Fruit fly (Drosophila melanogaster) whole organism, embryonic: Measurements from ENCODE around the gene CG14995.
A peak's percentile ranks its signal among the peaks of the same experiment; 100 is the strongest.

ENCODE experiments used
- CG1024 ChIP-seq: fragments of 200-800 bp; sonication (Bioruptor generic); IDR thresholded peaks from 2 replicates; pipeline ENCODE4 v1.3.6; 2022; ENCODE audit warnings: missing biosample characterization, missing genetic modification characterization
- CG10462 ChIP-seq: fragments of 200-800 bp; sonication (Bioruptor generic); optimal IDR thresholded peaks from 2 replicates; lab custom pipeline; 2016; ENCODE audit warnings: missing biosample characterization, missing genetic modification characterization
- CG11560 ChIP-seq: fragments of 200-800 bp; sonication (Bioruptor generic); IDR thresholded peaks from 3 replicates; pipeline ENCODE4 v1.3.6; 2022; ENCODE audit warnings: missing biosample characterization, missing genetic modification characterization
- CG12071 ChIP-seq: fragments of 200-800 bp; sonication (Bioruptor generic); optimal IDR thresholded peaks from 3 replicates; lab custom pipeline; 2018; ENCODE audit warnings: missing biosample characterization, mild to moderate bottlenecking, missing genetic modification characterization
- CG14965 ChIP-seq: fragments of 200-800 bp; sonication (Bioruptor generic); optimal IDR thresholded peaks from 2 replicates; lab custom pipeline; 2016; ENCODE audit warnings: missing biosample characterization, missing genetic modification characterization, borderline replicate concordance
- CG15514 ChIP-seq: fragments of 200-800 bp; sonication (Bioruptor generic); optimal IDR thresholded peaks from 3 replicates; lab custom pipeline; 2017; ENCODE audit warnings: missing biosample characterization, missing genetic modification characterization, mild to moderate bottlenecking, moderate library complexity, missing genetic modification reagents
- CG17361 ChIP-seq: fragments of 200-800 bp; sonication (Bioruptor generic); IDR thresholded peaks from 3 replicates; pipeline ENCODE4 v1.3.6; 2022; ENCODE audit warnings: missing biosample characterization, missing genetic modification characterization
- CG17568 ChIP-seq: fragments of 200-800 bp; sonication (Bioruptor generic); optimal IDR thresholded peaks from 2 replicates; lab custom pipeline; 2018; ENCODE audit warnings: missing biosample characterization, mild to moderate bottlenecking, missing genetic modification characterization, moderate library complexity
- CG1792 ChIP-seq: fragments of 200-800 bp; sonication (Bioruptor generic); optimal IDR thresholded peaks from 2 replicates; lab custom pipeline; 2016; ENCODE audit warnings: missing biosample characterization, missing genetic modification characterization
- CG31441 ChIP-seq: fragments of 200-800 bp; sonication (Bioruptor generic); IDR thresholded peaks from 2 replicates; pipeline ENCODE4 v1.3.6; 2022; ENCODE audit warnings: missing biosample characterization, missing genetic modification characterization
- CG34224 ChIP-seq: fragments of 200-800 bp; sonication (Bioruptor generic); IDR thresholded peaks from 3 replicates; pipeline ENCODE4 v1.3.6; 2022; ENCODE audit warnings: missing biosample characterization, missing genetic modification characterization; ENCODE audit not compliant: partially characterized antibody
- CG3838 ChIP-seq: fragments of 200-800 bp; sonication (Bioruptor generic); optimal IDR thresholded peaks from 3 replicates; lab custom pipeline; 2016; ENCODE audit warnings: missing biosample characterization, missing genetic modification characterization
- CG4404 ChIP-seq: fragments of 200-800 bp; sonication (Bioruptor generic); IDR thresholded peaks from 2 replicates; pipeline ENCODE4 v1.3.6; 2022; ENCODE audit warnings: missing biosample characterization, missing genetic modification characterization
- CG4854 ChIP-seq: fragments of 200-800 bp; sonication (Bioruptor generic); optimal IDR thresholded peaks from 2 replicates; lab custom pipeline; 2016; ENCODE audit warnings: missing biosample characterization, missing genetic modification characterization, inconsistent platforms
- CG7786 ChIP-seq: fragments of 200-800 bp; sonication (Bioruptor generic); optimal IDR thresholded peaks from 2 replicates; lab custom pipeline; 2016; ENCODE audit warnings: missing biosample characterization, missing genetic modification characterization
- CG8089 ChIP-seq: fragments of 200-800 bp; sonication (Bioruptor generic); optimal IDR thresholded peaks from 3 replicates; lab custom pipeline; 2016; ENCODE audit warnings: missing biosample characterization, missing genetic modification characterization
- CG9437 ChIP-seq: fragments of 200-800 bp; sonication (Bioruptor generic); optimal IDR thresholded peaks from 2 replicates; lab custom pipeline; 2018; ENCODE audit warnings: missing biosample characterization, mild to moderate bottlenecking, missing genetic modification characterization
- Camta ChIP-seq: fragments of 200-800 bp; sonication (Bioruptor generic); optimal IDR thresholded peaks from 2 replicates; lab custom pipeline; 2016; ENCODE audit warnings: missing biosample characterization, missing genetic modification characterization
- D19B ChIP-seq: fragments of 200-800 bp; sonication (Bioruptor generic); optimal IDR thresholded peaks from 2 replicates; lab custom pipeline; 2017; ENCODE audit warnings: missing biosample characterization, mild to moderate bottlenecking, missing genetic modification characterization
- Hey ChIP-seq: fragments of 200-800 bp; sonication (Bioruptor generic); optimal IDR thresholded peaks from 3 replicates; lab custom pipeline; 2018; ENCODE audit warnings: missing biosample characterization, mild to moderate bottlenecking, missing genetic modification characterization
- Hr3 ChIP-seq: fragments of 200-800 bp; sonication (Bioruptor generic); optimal IDR thresholded peaks from 3 replicates; lab custom pipeline; 2016; ENCODE audit warnings: missing biosample characterization, missing genetic modification characterization
- Hr51 ChIP-seq, 2 experiments: fragments of 200-800 bp; sonication (Bioruptor generic); optimal IDR thresholded peaks; 2 replicates in 1 of 2; 3 replicates in 1 of 2; lab custom pipeline; 2016 to 2018; ENCODE audit warnings: missing biosample characterization in 2 of 2, missing genetic modification characterization in 2 of 2, mild to moderate bottlenecking in 1 of 2, moderate library complexity in 1 of 2
- Hr78 ChIP-seq, 2 experiments: fragments of 200-800 bp in 1 of 2; fragments of >200 bp in 1 of 2; sonication (Bioruptor generic) in 1 of 2; optimal IDR thresholded peaks; 2 replicates each; lab custom pipeline; 2017 to 2019; ENCODE audit warnings: missing biosample characterization in 2 of 2, missing genetic modification characterization in 2 of 2, mild to moderate bottlenecking in 1 of 2, moderate library complexity in 1 of 2
- MTF-1 ChIP-seq: fragments of 200-800 bp; sonication (Bioruptor generic); optimal IDR thresholded peaks from 2 replicates; lab custom pipeline; 2018; ENCODE audit warnings: missing biosample characterization, mild to moderate bottlenecking, missing genetic modification characterization, borderline replicate concordance
- Med ChIP-seq: fragments of 200-800 bp; sonication (Bioruptor generic); peaks from one replicate; lab custom pipeline; 2016; ENCODE audit warnings: missing biosample characterization, missing genetic modification characterization, mild to moderate bottlenecking, inconsistent platforms, moderate library complexity
- Myb ChIP-seq: fragments of 200-800 bp; sonication (Bioruptor generic); optimal IDR thresholded peaks from 2 replicates; lab custom pipeline; 2016; ENCODE audit warnings: missing biosample characterization, missing genetic modification characterization
- Neu2 ChIP-seq: fragments of 200-800 bp; sonication (Bioruptor generic); optimal IDR thresholded peaks from 3 replicates; lab custom pipeline; 2016; ENCODE audit warnings: missing biosample characterization, missing genetic modification characterization, borderline replicate concordance
- Nf-YA ChIP-seq: fragments of 200-800 bp; sonication (Bioruptor generic); IDR thresholded peaks from 2 replicates; pipeline ENCODE4 v1.3.6; 2022; ENCODE audit warnings: missing biosample characterization, missing genetic modification characterization
- Poxn ChIP-seq: fragments of 200-800 bp; sonication (Bioruptor generic); IDR thresholded peaks from 2 replicates; pipeline ENCODE4 v1.3.6; 2022; ENCODE audit warnings: missing biosample characterization, missing genetic modification characterization
- Rfx ChIP-seq: fragments of 200-800 bp; sonication (Bioruptor generic); IDR thresholded peaks from 2 replicates; pipeline ENCODE4 v1.3.6; 2022; ENCODE audit warnings: missing biosample characterization, missing genetic modification characterization
- bbx ChIP-seq: fragments of 200-800 bp; sonication (Bioruptor generic); IDR thresholded peaks from 2 replicates; pipeline ENCODE4 v1.3.6; 2022; ENCODE audit warnings: missing biosample characterization, missing genetic modification characterization; ENCODE audit not compliant: partially characterized antibody
- bsh ChIP-seq, 2 experiments: fragments of 200-800 bp; sonication (Bioruptor generic); optimal IDR thresholded peaks; 2 replicates each; lab custom pipeline; 2017 to 2018; ENCODE audit warnings: mild to moderate bottlenecking in 2 of 2, missing biosample characterization in 2 of 2, missing genetic modification characterization in 2 of 2, moderate library complexity in 1 of 2
- chn ChIP-seq: fragments of 200-800 bp; sonication (Bioruptor generic); optimal IDR thresholded peaks from 2 replicates; lab custom pipeline; 2016; ENCODE audit warnings: missing biosample characterization, missing genetic modification characterization
- crol ChIP-seq: fragments of 200-800 bp; sonication (Bioruptor generic); IDR thresholded peaks from 2 replicates; pipeline ENCODE4 v1.3.6; 2022; ENCODE audit warnings: missing biosample characterization, missing genetic modification characterization
- ewg ChIP-seq: fragments of 200-800 bp; sonication (Bioruptor generic); optimal IDR thresholded peaks from 3 replicates; lab custom pipeline; 2017; ENCODE audit warnings: mild to moderate bottlenecking, missing biosample characterization, missing genetic modification reagents, missing genetic modification characterization
- gem ChIP-seq: fragments of 200-800 bp; sonication (Bioruptor generic); optimal IDR thresholded peaks from 2 replicates; lab custom pipeline; 2019; ENCODE audit warnings: missing biosample characterization, mild to moderate bottlenecking, missing genetic modification characterization, moderate library complexity
- h ChIP-seq: fragments of >200 bp; optimal IDR thresholded peaks from 2 replicates; lab custom pipeline; 2017
- her ChIP-seq: fragments of 200-800 bp; sonication (Bioruptor generic); optimal IDR thresholded peaks from 2 replicates; lab custom pipeline; 2016; ENCODE audit warnings: missing biosample characterization, missing genetic modification characterization
- hkb ChIP-seq, 2 experiments: fragments of 200-800 bp in 1 of 2; fragments of >200 bp in 1 of 2; sonication (Bioruptor generic) in 1 of 2; IDR thresholded peaks in 1 of 2; optimal IDR thresholded peaks in 1 of 2; 2 replicates each; pipeline versions ENCODE4 v1.3.6 to Lab custom; 2017 to 2022; ENCODE audit warnings: missing biosample characterization in 1 of 2, missing genetic modification characterization in 1 of 2
- knrl ChIP-seq: fragments of 200-800 bp; sonication (Bioruptor generic); IDR thresholded peaks from 3 replicates; pipeline ENCODE4 v1.3.6; 2022; ENCODE audit warnings: missing biosample characterization, missing genetic modification characterization; ENCODE audit not compliant: partially characterized antibody
- lola ChIP-seq, 3 experiments: fragments of >200 bp in 2 of 3; fragments of 200-800 bp in 1 of 3; sonication (Bioruptor generic) in 1 of 3; optimal IDR thresholded peaks; 2 replicates each; lab custom pipeline; 2017 to 2019; ENCODE audit warnings: missing biosample characterization in 3 of 3, missing genetic modification characterization in 3 of 3, mild to moderate bottlenecking in 1 of 3, moderate library complexity in 1 of 3
- lov ChIP-seq, 2 experiments: fragments of 200-800 bp in 1 of 2; fragments of >200 bp in 1 of 2; sonication (Bioruptor generic) in 1 of 2; IDR thresholded peaks in 1 of 2; optimal IDR thresholded peaks in 1 of 2; 2 replicates in 1 of 2; 3 replicates in 1 of 2; pipeline versions ENCODE4 v1.3.6 to Lab custom; 2017 to 2022; ENCODE audit warnings: missing biosample characterization in 1 of 2, missing genetic modification characterization in 1 of 2
- nmo ChIP-seq: fragments of 200-800 bp; sonication (Bioruptor generic); optimal IDR thresholded peaks from 2 replicates; lab custom pipeline; 2018; ENCODE audit warnings: missing biosample characterization, mild to moderate bottlenecking, missing genetic modification characterization, moderate library complexity
- otp ChIP-seq: fragments of 200-800 bp; sonication (Bioruptor generic); IDR thresholded peaks from 3 replicates; pipeline ENCODE4, ENCODE4 v1.3.6; 2022; ENCODE audit warnings: missing biosample characterization, missing genetic modification characterization
- scrt ChIP-seq: fragments of 200-800 bp; sonication (Bioruptor generic); optimal IDR thresholded peaks from 2 replicates; lab custom pipeline; 2018; ENCODE audit warnings: missing biosample characterization, mild to moderate bottlenecking, missing genetic modification characterization, moderate library complexity
- shn ChIP-seq: fragments of 200-800 bp; sonication (Bioruptor generic); optimal IDR thresholded peaks from 3 replicates; lab custom pipeline; 2016; ENCODE audit warnings: missing biosample characterization, missing genetic modification characterization
- unpg ChIP-seq: fragments of 200-800 bp; sonication (Bioruptor generic); optimal IDR thresholded peaks from 3 replicates; lab custom pipeline; 2018; ENCODE audit warnings: missing biosample characterization, mild to moderate bottlenecking, missing genetic modification characterization, moderate library complexity
- vfl ChIP-seq: fragments of 200-800 bp; sonication (Bioruptor generic); optimal IDR thresholded peaks from 2 replicates; lab custom pipeline; 2016; ENCODE audit warnings: missing biosample characterization, missing genetic modification characterization
- zfh1 ChIP-seq: fragments of 200-800 bp; sonication (Bioruptor generic); IDR thresholded peaks from 3 replicates; pipeline ENCODE4 v1.3.6; 2022; ENCODE audit warnings: missing biosample characterization, missing genetic modification characterization

Gene CG14995

dm6 chr3L:4049082-4049481 lies 54.0 kb downstream of the CG14995 start (continued):
- peak in 1 of 2 experiments; percentile 48 for TF ChIP-seq Hr51 (GFP tag; optimal IDR thresholded peaks at IDR 0.05; lab: Kevin White, UChicago)
- no peak for TF ChIP-seq shn
- TF ChIP-seq vfl (GFP tag; lab: Kevin White, UChicago), result no peak
- TF ChIP-seq zfh1 (GFP tag; lab: Robert Waterston, UW), result no peak
- no peak for TF ChIP-seq knrl (GFP tag; lab: Robert Waterston, UW)
- no peak for TF ChIP-seq Nf-YA (GFP tag; lab: Robert Waterston, UW)
- TF ChIP-seq lov (optimal IDR thresholded peaks at IDR 0.05; lab: Kevin White, UChicago), result no peak
- TF ChIP-seq lov (GFP tag; IDR thresholded peaks at IDR 0.05; lab: Robert Waterston, UW), result no peak
- no peak for TF ChIP-seq CG1024 (GFP tag; lab: Robert Waterston, UW)
- TF ChIP-seq Rfx, result 0 out of 2 replicates have a peak, but pooled peaks have one; percentile 13
- no peak for TF ChIP-seq Hr3
- peak in 1 of 2 experiments; percentile 18 for TF ChIP-seq bsh (GFP tag; optimal IDR thresholded peaks at IDR 0.05; lab: Kevin White, UChicago)
- no peak for TF ChIP-seq ewg (GFP tag; lab: Kevin White, UChicago)
- TF ChIP-seq otp (GFP tag; lab: Robert Waterston, UW), result no peak
- TF ChIP-seq CG3838 (GFP tag; lab: Kevin White, UChicago), result no peak
- no peak for TF ChIP-seq lola (GFP tag; optimal IDR thresholded peaks at IDR 0.05; lab: Kevin White, UChicago)
- TF ChIP-seq gem (tag; lab: Kevin White, UChicago), result peak; percentile 44
- TF ChIP-seq nmo (GFP tag; lab: Kevin White, UChicago), result peak; percentile 24
- TF ChIP-seq Med (GFP tag; lab: Kevin White, UChicago), result peak; percentile 38
- no peak for TF ChIP-seq CG7786
- no peak for TF ChIP-seq Camta (GFP tag; lab: Kevin White, UChicago)
- no peak for TF ChIP-seq Hr78 (GFP tag; optimal IDR thresholded peaks at IDR 0.05; lab: Kevin White, UChicago)
- TF ChIP-seq crol, result no peak
- no peak for TF ChIP-seq hkb (optimal IDR thresholded peaks at IDR 0.05; lab: Kevin White, UChicago)
- peak; percentile 38; the same call in 1 of the 2 replicates for TF ChIP-seq hkb (GFP tag; IDR thresholded peaks at IDR 0.05; lab: Robert Waterston, UW)
- TF ChIP-seq her (GFP tag; lab: Kevin White, UChicago), result no peak
- no peak for TF ChIP-seq bbx
- TF ChIP-seq CG4404 (GFP tag; lab: Robert Waterston, UW), result no peak
- no peak for TF ChIP-seq CG34224
- 0 out of 3 replicates have a peak, but pooled peaks have one; percentile 34 for TF ChIP-seq CG17361 (GFP tag; lab: Robert Waterston, UW)
- TF ChIP-seq CG9437 (GFP tag; lab: Kevin White, UChicago), result peak; percentile 7
- TF ChIP-seq Neu2, result no peak
- TF ChIP-seq unpg (GFP tag; lab: Kevin White, UChicago), result peak; percentile 7
- TF ChIP-seq CG8089 (GFP tag; lab: Kevin White, UChicago), result no peak
- peak; percentile 42; the same call in 1 of the 2 replicates for TF ChIP-seq CG31441 (GFP tag; lab: Robert Waterston, UW)
- no peak for TF ChIP-seq CG10462 (GFP tag; lab: Kevin White, UChicago)
- no peak for TF ChIP-seq CG11560 (tag; lab: Robert Waterston, UW)
- no peak for TF ChIP-seq CG17568
- TF ChIP-seq Myb (GFP tag; lab: Kevin White, UChicago), result no peak
- no peak for TF ChIP-seq h
- no peak for TF ChIP-seq scrt (GFP tag; lab: Kevin White, UChicago)
- no peak for TF ChIP-seq Hey (tag; lab: Kevin White, UChicago)
- TF ChIP-seq CG4854, result no peak
- TF ChIP-seq D19B, result peak; percentile 13
- no peak for TF ChIP-seq chn (GFP tag; lab: Kevin White, UChicago)
- TF ChIP-seq CG14965 (GFP tag; lab: Kevin White, UChicago), result no peak
- no peak for TF ChIP-seq MTF-1 (GFP tag; lab: Kevin White, UChicago)
- no peak for TF ChIP-seq CG12071
- no peak for TF ChIP-seq Poxn
- no peak for TF ChIP-seq CG15514 (GFP tag; lab: Kevin White, UChicago)
- TF ChIP-seq CG1792 (GFP tag; lab: Kevin White, UChicago), result no peak
